Worm (Caenorhabditis elegans) whole organism, midembryonic: ENCODE data around the gene F59A6.4.

Experiments
- T22C8.4 ChIP-seq: fragments of 200-800 bp; sonication (Bioruptor generic); IDR thresholded peaks from 2 replicates; pipeline ENCODE4 v1.3.6; 2022; ENCODE audit warnings: missing genetic modification characterization, missing compliant biosample characterization
- cog-1 ChIP-seq: sonication (generic microtip); optimal IDR thresholded peaks from 2 replicates; lab custom pipeline; 2016; ENCODE audit warnings: missing genetic modification characterization, missing compliant biosample characterization
- flt-1 ChIP-seq: fragments of 200-800 bp; sonication (Bioruptor generic); IDR thresholded peaks from 2 replicates; pipeline ENCODE4 v1.3.6; 2022; ENCODE audit warnings: missing genetic modification characterization, missing compliant biosample characterization
- klf-2 ChIP-seq: fragments of 200-800 bp; sonication (Bioruptor generic); conservative IDR thresholded peaks from 2 replicates; pipeline ENCODE4 v1.3.6; 2022; ENCODE audit warnings: missing genetic modification reagents, missing genetic modification characterization, missing compliant biosample characterization
- ref-1 ChIP-seq: fragments of 200-800 bp; sonication (Bioruptor generic); conservative IDR thresholded peaks from 2 replicates; pipeline ENCODE4 v1.3.6; 2022; ENCODE audit warnings: missing genetic modification reagents, missing genetic modification characterization, missing compliant biosample characterization
- ztf-23 ChIP-seq: fragments of 200-800 bp; sonication (Bioruptor generic); IDR thresholded peaks from 2 replicates; pipeline ENCODE4 v1.3.6; 2022; ENCODE audit warnings: missing genetic modification reagents, missing genetic modification characterization, missing compliant biosample characterization

ce11 chrII:4999122-4999521 lies 5.8 kb upstream of the F59A6.4 start, which contains the start of gene citk-2:
- TF ChIP-seq cog-1, result no peak
- no peak for TF ChIP-seq ref-1 (GFP tag; lab: Robert Waterston, UW)
- TF ChIP-seq klf-2 (GFP tag; lab: Robert Waterston, UW), result no peak
- no peak for TF ChIP-seq ztf-23 (GFP tag; lab: Robert Waterston, UW)
- TF ChIP-seq flt-1 (GFP tag; lab: Robert Waterston, UW), result no peak
- TF ChIP-seq T22C8.4 (GFP tag; lab: Robert Waterston, UW), result no peak
